Worm (Caenorhabditis elegans) whole organism, L2 larva: ENCODE data around the gene F09C6.12.

Experiments
- R02D3.7 ChIP-seq: fragments of 150-350 bp; optimal IDR thresholded peaks from 2 replicates; lab custom pipeline; 2014; ENCODE audit warnings: missing biosample characterization, missing genetic modification characterization
- Y55F3AM.14 ChIP-seq: fragments of 200-800 bp; sonication (Bioruptor generic); optimal IDR thresholded peaks from 2 replicates; lab custom pipeline; 2018; ENCODE audit warnings: mild to moderate bottlenecking, missing genetic modification characterization, missing compliant biosample characterization
- ZK546.5 ChIP-seq: sonication (generic microtip); optimal IDR thresholded peaks from 2 replicates; lab custom pipeline; 2017; ENCODE audit warnings: missing biosample characterization, missing genetic modification characterization
- aly-2 ChIP-seq: fragments of 150-350 bp; optimal IDR thresholded peaks from 2 replicates; lab custom pipeline; 2014; ENCODE audit warnings: missing biosample characterization, missing genetic modification characterization
- blmp-1 ChIP-seq: sonication (generic microtip); optimal IDR thresholded peaks from 2 replicates; lab custom pipeline; 2017; ENCODE audit warnings: missing genetic modification characterization, mild to moderate bottlenecking, missing compliant biosample characterization, antibody characterized with exemption, moderate library complexity; ENCODE audit not compliant: insufficient read depth
- ceh-16 ChIP-seq: fragments of 150-350 bp; optimal IDR thresholded peaks from 2 replicates; lab custom pipeline; 2014; ENCODE audit warnings: missing biosample characterization, missing genetic modification characterization
- crh-2 ChIP-seq: sonication (generic microtip); optimal IDR thresholded peaks from 2 replicates; lab custom pipeline; 2017; ENCODE audit warnings: missing biosample characterization, missing genetic modification characterization
- dmd-4 ChIP-seq: sonication (generic microtip); optimal IDR thresholded peaks from 2 replicates; lab custom pipeline; 2017; ENCODE audit warnings: missing biosample characterization, missing genetic modification characterization
- elt-3 ChIP-seq: sonication (generic microtip); optimal IDR thresholded peaks from 2 replicates; lab custom pipeline; 2017; ENCODE audit warnings: missing biosample characterization, missing genetic modification characterization
- lin-11 ChIP-seq: fragments of 150-350 bp; sonication (generic microtip); optimal IDR thresholded peaks from 2 replicates; lab custom pipeline; 2014; ENCODE audit warnings: missing biosample characterization, missing genetic modification characterization, inconsistent platforms, mixed read lengths
- lin-13 ChIP-seq: fragments of 150-350 bp; optimal IDR thresholded peaks from 2 replicates; lab custom pipeline; 2014; ENCODE audit warnings: missing biosample characterization, missing genetic modification reagents, missing genetic modification characterization
- mab-5 ChIP-seq: fragments of 150-350 bp; optimal IDR thresholded peaks from 2 replicates; lab custom pipeline; 2014; ENCODE audit warnings: missing biosample characterization, missing genetic modification characterization
- mdl-1 ChIP-seq, 2 experiments: fragments of 150-350 bp in 1 of 2; sonication (generic microtip) in 1 of 2; optimal IDR thresholded peaks; 2 replicates each; lab custom pipeline; 2017; ENCODE audit warnings: missing biosample characterization in 2 of 2, missing genetic modification characterization in 2 of 2
- nhr-10 ChIP-seq: sonication (generic microtip); optimal IDR thresholded peaks from 2 replicates; lab custom pipeline; 2017; ENCODE audit warnings: missing biosample characterization, missing genetic modification characterization
- nhr-12 ChIP-seq: fragments of 150-350 bp; optimal IDR thresholded peaks from 2 replicates; lab custom pipeline; 2014; ENCODE audit warnings: missing biosample characterization, missing genetic modification characterization
- nhr-129 ChIP-seq: fragments of 150-350 bp; optimal IDR thresholded peaks from 2 replicates; lab custom pipeline; 2014; ENCODE audit warnings: missing biosample characterization, missing genetic modification characterization
- nhr-21 ChIP-seq: fragments of 150-350 bp; optimal IDR thresholded peaks from 2 replicates; lab custom pipeline; 2014; ENCODE audit warnings: missing biosample characterization, missing genetic modification characterization
- nhr-23 ChIP-seq: fragments of 150-350 bp; optimal IDR thresholded peaks from 2 replicates; lab custom pipeline; 2014; ENCODE audit warnings: missing biosample characterization, missing genetic modification reagents, missing genetic modification characterization
- nhr-237 ChIP-seq: fragments of 150-350 bp; optimal IDR thresholded peaks from 2 replicates; lab custom pipeline; 2014; ENCODE audit warnings: missing biosample characterization, missing genetic modification characterization
- nhr-6 ChIP-seq: fragments of 150-350 bp; optimal IDR thresholded peaks from 2 replicates; lab custom pipeline; 2014; ENCODE audit warnings: missing biosample characterization, missing genetic modification characterization
- sma-3 ChIP-seq: sonication (generic microtip); optimal IDR thresholded peaks from 2 replicates; lab custom pipeline; 2016; ENCODE audit warnings: missing genetic modification reagents, missing genetic modification characterization, missing compliant biosample characterization
- sma-9 ChIP-seq, 2 experiments: fragments of 150-350 bp in 1 of 2; sonication (generic microtip) in 1 of 2; optimal IDR thresholded peaks; 2 replicates each; lab custom pipeline; 2014 to 2016; ENCODE audit warnings: missing genetic modification characterization in 2 of 2, mild to moderate bottlenecking in 1 of 2, missing biosample characterization in 1 of 2, missing compliant biosample characterization in 1 of 2, missing genetic modification reagents in 1 of 2, moderate library complexity in 1 of 2
- unc-39 ChIP-seq: fragments of 150-350 bp; optimal IDR thresholded peaks from 2 replicates; lab custom pipeline; 2014; ENCODE audit warnings: missing biosample characterization, missing genetic modification characterization
- unc-55 ChIP-seq: fragments of 150-350 bp; sonication (generic microtip); optimal IDR thresholded peaks from 3 replicates; lab custom pipeline; 2014; ENCODE audit warnings: missing biosample characterization, missing genetic modification reagents, missing genetic modification characterization
- unc-62 ChIP-seq: fragments of 150-350 bp; optimal IDR thresholded peaks from 2 replicates; lab custom pipeline; 2014; ENCODE audit warnings: missing biosample characterization, missing genetic modification reagents, missing genetic modification characterization
- ztf-1 ChIP-seq: fragments of 200-800 bp; sonication (Bioruptor generic); conservative IDR thresholded peaks from 2 replicates; pipeline ENCODE4 v1.3.6; 2022; ENCODE audit warnings: missing genetic modification characterization, missing compliant biosample characterization
- ztf-11 ChIP-seq: sonication (generic microtip); optimal IDR thresholded peaks from 2 replicates; lab custom pipeline; 2017; ENCODE audit warnings: missing biosample characterization, missing genetic modification characterization

Gene F09C6.12

DNA sequence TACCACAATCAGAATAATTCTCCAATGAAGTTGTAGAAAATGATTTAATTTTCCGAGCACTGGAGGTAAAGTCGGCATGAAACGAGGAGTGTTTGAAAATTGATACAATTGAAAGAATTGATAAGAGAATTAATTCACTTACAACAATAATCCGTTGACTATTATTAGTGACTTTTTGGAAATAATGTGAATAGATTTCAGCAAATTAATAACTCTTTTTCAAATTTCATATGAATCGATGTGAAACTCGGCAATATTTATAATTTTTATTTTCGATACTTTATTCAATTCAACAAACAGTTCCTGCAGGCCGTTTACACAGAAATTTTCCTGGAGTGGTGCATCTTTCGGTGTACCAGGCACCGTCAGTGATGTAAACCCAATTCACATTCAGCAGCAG, 30.7 kb upstream of the F09C6.12 start, which contains the start of gene clec-37:
Gene clec-37 (minus strand): TSS at position 101 of the 400 bp plus-strand sequence.
- TF ChIP-seq nhr-10 (tag; lab: Kevin White, UChicago) (no peak), elt-3 (no peak)

DNA sequence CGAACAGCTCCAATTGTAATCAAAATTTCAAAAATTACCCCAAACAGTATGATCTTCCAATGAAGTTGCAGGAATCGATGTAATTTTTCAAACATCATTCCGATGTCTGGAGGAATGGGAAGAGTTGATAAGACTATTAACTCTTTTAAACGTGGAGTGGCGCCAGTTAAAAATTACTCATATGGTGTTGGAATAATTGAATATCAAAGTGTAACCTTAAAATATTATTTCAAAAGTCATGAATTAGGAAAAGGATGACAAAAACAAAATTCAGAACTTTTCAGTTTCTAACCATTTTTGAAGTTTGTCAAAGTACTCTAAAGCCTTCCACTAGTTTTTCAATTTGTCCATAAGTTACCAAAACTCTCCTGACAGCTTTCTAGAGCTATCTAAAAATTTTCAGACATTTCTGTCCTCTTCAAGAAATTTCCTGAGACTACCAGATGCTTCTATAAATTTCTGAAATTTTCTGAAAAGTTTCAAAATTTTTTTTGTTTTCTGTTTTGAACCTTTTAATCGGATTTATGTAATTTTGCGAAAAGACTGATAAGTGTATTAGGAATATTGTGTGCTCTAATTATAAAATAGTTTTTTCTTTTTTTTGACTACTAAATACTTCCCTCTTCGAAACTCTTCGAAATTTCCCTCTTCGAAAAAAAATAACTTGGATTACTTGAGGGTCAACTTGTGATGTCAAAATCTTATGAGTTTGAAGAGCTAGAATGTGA, 28.5 kb upstream of the F09C6.12 start, which contains the start of the genes clec-35 and clec-27:
Gene clec-35 (minus strand): TSS at position 101 of the 728 bp plus-strand sequence.
Gene clec-27 (plus strand): TSS at position 678 of the 728 bp plus-strand sequence.
- TF ChIP-seq ZK546.5 (tag; lab: Kevin White, UChicago) (no peak), Y55F3AM.14 (GFP tag; lab: Kevin White, UChicago) (no peak), mdl-1 (tag; optimal IDR thresholded peaks at IDR 0.05; lab: Kevin White, UChicago) (no peak), sma-3 (GFP tag; lab: Kevin White, UChicago) (no peak), nhr-237 (tag; lab: Kevin White, UChicago) (no peak), R02D3.7 (tag; lab: Kevin White, UChicago) (no peak), blmp-1 (no peak)
- TF ChIP-seq, all 48 proteins: peak for 0

ce11 chrV:16857977-16858479, 24.6 kb upstream of the F09C6.12 start, which contains the start of the genes clec-31 and clec-22:
Gene clec-31 (minus strand): TSS chrV:16858077.
Gene clec-22 (plus strand): TSS chrV:16858429.
- no peak for TF ChIP-seq ceh-16 (tag; lab: Kevin White, UChicago)
- no peak for TF ChIP-seq crh-2 (tag; lab: Kevin White, UChicago)
- no peak for TF ChIP-seq nhr-12
- TF ChIP-seq aly-2 (tag; lab: Kevin White, UChicago): no peak
- no peak for TF ChIP-seq lin-13 (GFP tag; lab: Kevin White, UChicago)
- no peak for TF ChIP-seq nhr-21 (tag; lab: Kevin White, UChicago)
- TF ChIP-seq ztf-11 (tag; lab: Kevin White, UChicago): no peak
- TF ChIP-seq, all 48 proteins: peak for 0

- TF ChIP-seq nhr-6 (tag; lab: Kevin White, UChicago): no peak
- no peak for TF ChIP-seq ztf-11 (tag; lab: Kevin White, UChicago)
- TF ChIP-seq ZK546.5 (tag; lab: Kevin White, UChicago): no peak
- TF ChIP-seq nhr-23 (tag; lab: Kevin White, UChicago): no peak
- no peak for TF ChIP-seq nhr-21 (tag; lab: Kevin White, UChicago)
- no peak for TF ChIP-seq dmd-4 (tag; lab: Kevin White, UChicago)
- TF ChIP-seq unc-39: no peak
- TF ChIP-seq, all 48 proteins: peak for 0
Observed at ce11 chrV:16861719-16862118, 20.9 kb upstream of the F09C6.12 start, which contains the start of the genes clec-32 and clec-24. Gene clec-32 (minus strand): TSS chrV:16861819. Gene clec-24 (plus strand): TSS chrV:16862012.

DNA sequence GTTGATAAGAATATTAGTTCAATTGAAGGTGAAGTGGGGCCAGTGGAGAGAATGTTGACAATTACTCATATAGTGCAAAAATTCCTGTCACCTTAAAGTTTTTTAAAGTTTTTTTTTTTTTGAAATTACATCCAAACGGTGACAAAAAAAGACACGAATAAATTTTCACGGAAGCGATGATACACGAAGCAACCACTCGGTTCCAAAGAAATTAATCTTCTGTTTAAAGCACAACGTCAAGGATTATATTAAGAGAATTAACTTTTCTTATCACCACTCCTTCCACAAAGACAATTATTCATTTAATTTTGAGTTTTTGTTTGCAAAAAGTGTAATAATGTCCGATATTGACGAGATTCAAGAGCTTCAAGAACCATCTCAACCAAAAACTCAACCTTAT, 17.3 kb upstream of the F09C6.12 start, which contains the start of gene clec-28:
Gene clec-28 (plus strand): TSS at position 301 of the 400 bp plus-strand sequence.
- no peak for TF ChIP-seq elt-3
- TF ChIP-seq lin-11: no peak
- TF ChIP-seq sma-9 (GFP tag; optimal IDR thresholded peaks at IDR 0.05; lab: Kevin White, UChicago): no peak
- TF ChIP-seq sma-9 (tag; optimal IDR thresholded peaks at IDR 0.05; lab: Kevin White, UChicago): no peak
- TF ChIP-seq mab-5 (tag; lab: Kevin White, UChicago): no peak
- TF ChIP-seq unc-55: no peak
- TF ChIP-seq nhr-23 (tag; lab: Kevin White, UChicago): no peak

DNA sequence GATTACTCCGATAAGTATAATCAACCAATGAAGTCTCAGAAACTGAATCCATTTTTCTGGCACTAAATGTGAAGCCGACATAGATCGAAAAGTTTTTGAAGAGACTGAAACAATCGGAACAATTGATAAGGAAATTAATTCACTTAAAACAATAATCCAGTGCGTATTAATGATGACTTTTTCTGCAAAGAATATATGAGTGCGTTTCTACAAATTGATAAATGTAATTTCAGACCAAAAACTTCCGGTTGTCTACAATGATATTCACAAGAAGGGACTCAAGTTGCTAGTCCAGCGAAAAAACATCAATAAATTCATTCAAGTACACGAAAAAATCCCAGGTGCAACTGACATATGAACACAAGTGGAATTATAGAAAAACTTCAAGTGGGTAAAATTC, 12.9 kb upstream of the F09C6.12 start, which contains the start of gene clec-33:
Gene clec-33 (minus strand): TSS at position 101 of the 400 bp plus-strand sequence.
- TF ChIP-seq aly-2 (tag; lab: Kevin White, UChicago): no peak
- no peak for TF ChIP-seq ztf-1 (GFP tag; lab: Robert Waterston, UW)
- no peak for TF ChIP-seq unc-62
- TF ChIP-seq ztf-11 (tag; lab: Kevin White, UChicago): no peak
- no peak for TF ChIP-seq nhr-129
- TF ChIP-seq unc-39: no peak
